Worm (Caenorhabditis elegans): ENCODE results near the gene C44C10.5.

ce11 chrX:11723781-11724201 lies 33.5 kb downstream of the C44C10.5 start, which contains the start of gene D1053.4:
- TF ChIP-seq skn-1 (tag; optimal IDR thresholded peaks at IDR 0.05) (no peak), C34F6.9 (tag; optimal IDR thresholded peaks at IDR 0.05) (no peak), peb-1 (tag; optimal IDR thresholded peaks at IDR 0.05) (no peak), snpc-4 (tag; optimal IDR thresholded peaks at IDR 0.05) (no peak)
